Fruit fly (Drosophila melanogaster) whole organism, prepupa: Measurements from ENCODE around the gene hry.

Source experiments
- CG10631 ChIP-seq: fragments of 200-800 bp; sonication (Bioruptor generic); optimal IDR thresholded peaks from 2 replicates; lab custom pipeline; 2016; ENCODE audit warnings: missing biosample characterization, missing genetic modification characterization
- CG10669 ChIP-seq: fragments of 200-800 bp; sonication (Bioruptor generic); optimal IDR thresholded peaks from 3 replicates; lab custom pipeline; 2018; ENCODE audit warnings: missing biosample characterization, mild to moderate bottlenecking, missing genetic modification characterization, moderate library complexity
- CG31627 ChIP-seq: fragments of 200-800 bp; sonication (Bioruptor generic); optimal IDR thresholded peaks from 3 replicates; lab custom pipeline; 2016; ENCODE audit warnings: missing biosample characterization, missing genetic modification characterization
- CG34406 ChIP-seq: fragments of 200-800 bp; sonication (Bioruptor generic); optimal IDR thresholded peaks from 3 replicates; lab custom pipeline; 2016; ENCODE audit warnings: missing biosample characterization, missing genetic modification characterization
- CG8119 ChIP-seq: fragments of 200-800 bp; sonication (Bioruptor generic); IDR thresholded peaks from 3 replicates; pipeline ENCODE4 v1.3.6; 2022; ENCODE audit warnings: missing biosample characterization, missing genetic modification characterization
- achi ChIP-seq: fragments of 200-800 bp; sonication (Bioruptor generic); optimal IDR thresholded peaks from 3 replicates; lab custom pipeline; 2016; ENCODE audit warnings: missing biosample characterization, missing genetic modification characterization
- dsx ChIP-seq: fragments of 200-800 bp; optimal IDR thresholded peaks from 3 replicates; lab custom pipeline; 2019; ENCODE audit warnings: missing biosample characterization, mild to moderate bottlenecking, missing genetic modification characterization, moderate library complexity; ENCODE audit not compliant: poor library complexity, severe bottlenecking
- esn ChIP-seq: fragments of 200-800 bp; sonication (Bioruptor generic); optimal IDR thresholded peaks from 2 replicates; lab custom pipeline; 2016; ENCODE audit warnings: missing biosample characterization, mild to moderate bottlenecking, missing genetic modification characterization, moderate library complexity
- fd59A ChIP-seq: fragments of 200-800 bp; sonication (Bioruptor generic); optimal IDR thresholded peaks from 2 replicates; lab custom pipeline; 2017; ENCODE audit warnings: missing biosample characterization, mild to moderate bottlenecking, missing genetic modification characterization, missing genetic modification reagents
- fkh ChIP-seq: fragments of 200-800 bp; sonication (Bioruptor generic); optimal IDR thresholded peaks from 3 replicates; lab custom pipeline; 2017; ENCODE audit warnings: missing biosample characterization, mild to moderate bottlenecking, missing genetic modification characterization, moderate library complexity
- salr ChIP-seq, 2 experiments: fragments of 200-800 bp; sonication (Bioruptor generic); optimal IDR thresholded peaks; 3 replicates each; lab custom pipeline; 2016 to 2018; ENCODE audit warnings: missing biosample characterization in 2 of 2, missing genetic modification characterization in 2 of 2, mild to moderate bottlenecking in 1 of 2

- no peak for TF ChIP-seq CG31627 (GFP tag; lab: Kevin White, UChicago)
- TF ChIP-seq dsx (GFP tag; lab: Kevin White, UChicago), result no peak
- no peak for TF ChIP-seq CG10669 (GFP tag; lab: Kevin White, UChicago)
- TF ChIP-seq CG10631, result no peak
- TF ChIP-seq CG34406 (GFP tag; lab: Kevin White, UChicago), result no peak
- no peak for TF ChIP-seq CG8119
- TF ChIP-seq fd59A (GFP tag; lab: Kevin White, UChicago), result no peak
- TF ChIP-seq fkh, result no peak
- peak; percentile 12 for TF ChIP-seq esn (GFP tag; lab: Kevin White, UChicago)
- TF ChIP-seq salr (GFP tag; optimal IDR thresholded peaks at IDR 0.05; lab: Kevin White, UChicago), result no peak
- no peak for TF ChIP-seq achi (GFP tag; lab: Kevin White, UChicago)
These were observed 43.0 kb downstream of the hry start for dm6 chr3L:8718602-8719001.
